Worm (Caenorhabditis elegans) whole organism, L2 larva: ENCODE data around the gene C10C6.7.
A peak's percentile ranks its signal among the peaks of the same experiment; 100 is the strongest.

Experiments
- ama-1 ChIP-seq: fragments of 150-350 bp; optimal IDR thresholded peaks from 2 replicates; lab custom pipeline; 2018; ENCODE audit warnings: inconsistent platforms
- lin-11 ChIP-seq: fragments of 150-350 bp; sonication (generic microtip); optimal IDR thresholded peaks from 2 replicates; lab custom pipeline; 2014; ENCODE audit warnings: missing biosample characterization, missing genetic modification characterization, inconsistent platforms, mixed read lengths
- lin-13 ChIP-seq: fragments of 150-350 bp; optimal IDR thresholded peaks from 2 replicates; lab custom pipeline; 2014; ENCODE audit warnings: missing biosample characterization, missing genetic modification reagents, missing genetic modification characterization
- lsy-2 ChIP-seq, 2 experiments: fragments of 150-350 bp in 1 of 2; sonication (generic microtip) in 1 of 2; optimal IDR thresholded peaks; 2 replicates each; lab custom pipeline; 2014 to 2017; ENCODE audit warnings: missing biosample characterization in 2 of 2, missing genetic modification characterization in 2 of 2
- nhr-11 ChIP-seq: fragments of 150-350 bp; optimal IDR thresholded peaks from 2 replicates; lab custom pipeline; 2014; ENCODE audit warnings: missing biosample characterization, missing genetic modification characterization
- nhr-12 ChIP-seq: fragments of 150-350 bp; optimal IDR thresholded peaks from 2 replicates; lab custom pipeline; 2014; ENCODE audit warnings: missing biosample characterization, missing genetic modification characterization
- nhr-237 ChIP-seq: fragments of 150-350 bp; optimal IDR thresholded peaks from 2 replicates; lab custom pipeline; 2014; ENCODE audit warnings: missing biosample characterization, missing genetic modification characterization
- nhr-25 ChIP-seq: fragments of 150-350 bp; sonication (generic microtip); optimal IDR thresholded peaks from 3 replicates; lab custom pipeline; 2014; ENCODE audit warnings: missing biosample characterization, missing genetic modification characterization
- nhr-6 ChIP-seq: fragments of 150-350 bp; optimal IDR thresholded peaks from 2 replicates; lab custom pipeline; 2014; ENCODE audit warnings: missing biosample characterization, missing genetic modification characterization
- nhr-77 ChIP-seq: fragments of 150-350 bp; optimal IDR thresholded peaks from 2 replicates; lab custom pipeline; 2014; ENCODE audit warnings: missing biosample characterization, missing genetic modification characterization
- unc-62 ChIP-seq: fragments of 150-350 bp; optimal IDR thresholded peaks from 2 replicates; lab custom pipeline; 2014; ENCODE audit warnings: missing biosample characterization, missing genetic modification reagents, missing genetic modification characterization
- zag-1 ChIP-seq: fragments of 150-350 bp; optimal IDR thresholded peaks from 2 replicates; lab custom pipeline; 2014; ENCODE audit warnings: missing biosample characterization, missing genetic modification characterization

- TF ChIP-seq nhr-77 (tag; lab: Kevin White, UChicago) (no peak), unc-62 (GFP tag; lab: Kevin White, UChicago) (no peak), nhr-11 (no peak), nhr-25 (tag; lab: Kevin White, UChicago) (peak; percentile 78), nhr-12 (tag; lab: Kevin White, UChicago) (no peak), nhr-237 (tag; lab: Kevin White, UChicago) (no peak), lin-13 (no peak), zag-1 (tag; lab: Kevin White, UChicago) (no peak), lsy-2 (tag; optimal IDR thresholded peaks at IDR 0.05; lab: Kevin White, UChicago) (no peak), nhr-6 (tag; lab: Kevin White, UChicago) (no peak), ama-1 (lab: Kevin White, UChicago) (no peak), lin-11 (tag; lab: Kevin White, UChicago) (no peak)
Observed at ce11 chrIV:11491422-11491821, 24.1 kb upstream of the C10C6.7 start.
